Fruit fly (Drosophila melanogaster): ENCODE data around the gene Eaat1.

Gene Eaat1

dm6 chr2L:9341960-9342359, 8.6 kb downstream of the Eaat1 start:
- TF ChIP-seq sqz (GFP tag; optimal IDR thresholded peaks at IDR 0.05) (no peak), btn (GFP tag; optimal IDR thresholded peaks at IDR 0.05) (no peak), CG6654 (GFP tag; optimal IDR thresholded peaks at IDR 0.05) (peak; percentile 91), CG10321 (GFP tag; IDR thresholded peaks at IDR 0.05) (no peak), unc-4 (GFP tag; IDR thresholded peaks at IDR 0.05; ENCODE audit: partially characterized antibody) (no peak), CTCF (GFP tag; optimal IDR thresholded peaks at IDR 0.05) (peak; percentile 88), CG13894 (tag; optimal IDR thresholded peaks at IDR 0.05) (peak; percentile 14)

dm6 chr2L:9342532-9342931, 9.2 kb downstream of the Eaat1 start, which contains the start of gene CG3748:
CG3748 (plus strand) TSS chr2L:9342832.
- TF ChIP-seq CG6654 (GFP tag; optimal IDR thresholded peaks at IDR 0.05) (no peak), CG8944 (GFP tag; optimal IDR thresholded peaks at IDR 0.05) (no peak), CG6689 (GFP tag; IDR thresholded peaks at IDR 0.05) (no peak), D (optimal IDR thresholded peaks at IDR 0.05) (no peak), D (GFP tag; optimal IDR thresholded peaks at IDR 0.05) (no peak), CG10147 (GFP tag; optimal IDR thresholded peaks at IDR 0.05) (no peak), chm (GFP tag; IDR thresholded peaks at IDR 0.05) (no peak), Mes4 (GFP tag; optimal IDR thresholded peaks at IDR 0.05) (no peak), CG9727 (GFP tag; optimal IDR thresholded peaks at IDR 0.05) (no peak)

- TF ChIP-seq zen2 (GFP tag; IDR thresholded peaks at IDR 0.05; ENCODE audit: partially characterized antibody) (no peak), hkb (optimal IDR thresholded peaks at IDR 0.05) (no peak), hkb (GFP tag; IDR thresholded peaks at IDR 0.05) (no peak)
Measured at dm6 chr2L:9349246-9349645, 15.9 kb downstream of the Eaat1 start, which contains the start of gene CG43350. CG43350 (plus strand) TSS chr2L:9349546.

dm6 chr2L:9350170-9350569, 16.8 kb downstream of the Eaat1 start, which contains the start of gene CG13110:
CG13110 (plus strand) TSS chr2L:9350470.
- no peak for TF ChIP-seq CG6683 (GFP tag; optimal IDR thresholded peaks at IDR 0.05)
- TF ChIP-seq CG6654 (GFP tag; optimal IDR thresholded peaks at IDR 0.05) = no peak
- no peak for TF ChIP-seq CG17612 (GFP tag; IDR thresholded peaks at IDR 0.05)
- no peak for TF ChIP-seq ash1 (GFP tag; optimal IDR thresholded peaks at IDR 0.05)
- TF ChIP-seq CG4730 (GFP tag; IDR thresholded peaks at IDR 0.05) = no peak

dm6 chr2L:9367340-9367739, 34.0 kb downstream of the Eaat1 start, which contains the start of gene CG34181:
CG34181 (plus strand) TSS chr2L:9367640.
- TF ChIP-seq Ets65A (GFP tag) (peak; percentile 49), CG3726 (GFP tag; IDR thresholded peaks at IDR 0.05) (no peak)

- TF ChIP-seq CG34224 (GFP tag; IDR thresholded peaks at IDR 0.05; ENCODE audit: partially characterized antibody) (no peak), CG6654 (GFP tag; optimal IDR thresholded peaks at IDR 0.05) (no peak), NK7.1 (GFP tag; optimal IDR thresholded peaks at IDR 0.05) (no peak), en (GFP tag; optimal IDR thresholded peaks at IDR 0.05) (no peak), abd-A (tag; optimal IDR thresholded peaks at IDR 0.05) (peak; percentile 52), kah (GFP tag; optimal IDR thresholded peaks at IDR 0.05) (no peak)
Measured at dm6 chr2L:9369724-9370123, 36.4 kb downstream of the Eaat1 start.

- TF ChIP-seq CG9932 (GFP tag; IDR thresholded peaks at IDR 0.05) (0 out of 2 replicates have a peak, but pooled peaks have one; percentile 24), slbo (GFP tag; IDR thresholded peaks at IDR 0.05) (0 out of 2 replicates have a peak, but pooled peaks have one; percentile 28), CG6175 (GFP tag; IDR thresholded peaks at IDR 0.05) (no peak), CG11456 (GFP tag; IDR thresholded peaks at IDR 0.05) (0 out of 3 replicates have a peak, but pooled peaks have one; percentile 44), CG4404 (GFP tag; IDR thresholded peaks at IDR 0.05) (0 out of 2 replicates have a peak, but pooled peaks have one; percentile 32), Nf-YA (GFP tag; IDR thresholded peaks at IDR 0.05) (0 out of 2 replicates have a peak, but pooled peaks have one; percentile 15), CG7357 (GFP tag; IDR thresholded peaks at IDR 0.05) (0 out of 3 replicates have a peak, but pooled peaks have one; percentile 22), CG5953 (GFP tag; IDR thresholded peaks at IDR 0.05) (no peak), jigr1 (GFP tag; IDR thresholded peaks at IDR 0.05) (0 out of 3 replicates have a peak, but pooled peaks have one; percentile 22), CG1603 (tag; optimal IDR thresholded peaks at IDR 0.05) (no peak), CG1832 (GFP tag; optimal IDR thresholded peaks at IDR 0.05) (peak; percentile 7), CG7963 (GFP tag; IDR thresholded peaks at IDR 0.05; ENCODE audit: partially characterized antibody) (no peak), Hr39 (optimal IDR thresholded peaks at IDR 0.05) (peak; percentile 94), Doc2 (GFP tag; IDR thresholded peaks at IDR 0.05) (0 out of 2 replicates have a peak, but pooled peaks have one; percentile 7)
Measured at dm6 chr2L:9377789-9378188, 44.4 kb downstream of the Eaat1 start.

Data from whole organism, embryonic.